Worm (Caenorhabditis elegans) whole organism, early embryonic: Measurements from ENCODE around the gene Y62H9A.16.

Source experiments
- B0310.2 ChIP-seq: sonication (generic microtip); optimal IDR thresholded peaks from 2 replicates; lab custom pipeline; 2016; ENCODE audit warnings: mild to moderate bottlenecking, missing genetic modification characterization, missing compliant biosample characterization
- F13C5.2 ChIP-seq: sonication (generic microtip); optimal IDR thresholded peaks from 2 replicates; lab custom pipeline; 2017; ENCODE audit warnings: mild to moderate bottlenecking, missing genetic modification characterization, inconsistent platforms, missing compliant biosample characterization
- aly-1 ChIP-seq: sonication (generic microtip); optimal IDR thresholded peaks from 2 replicates; lab custom pipeline; 2016; ENCODE audit warnings: missing genetic modification characterization, missing compliant biosample characterization
- ama-1 ChIP-seq: fragments of 150-350 bp; optimal IDR thresholded peaks from 2 replicates; lab custom pipeline; 2014
- ceh-13 ChIP-seq: fragments of 200-800 bp; sonication (Bioruptor generic); optimal IDR thresholded peaks from 2 replicates; lab custom pipeline; 2018; ENCODE audit warnings: mild to moderate bottlenecking, missing genetic modification characterization, missing compliant biosample characterization
- ceh-36 ChIP-seq: sonication (generic microtip); optimal IDR thresholded peaks from 2 replicates; lab custom pipeline; 2016; ENCODE audit warnings: missing genetic modification characterization, inconsistent platforms, missing compliant biosample characterization
- ets-7 ChIP-seq: sonication (generic microtip); optimal IDR thresholded peaks from 2 replicates; lab custom pipeline; 2016; ENCODE audit warnings: missing genotype, missing genetic modification characterization, missing compliant biosample characterization
- flt-1 ChIP-seq: fragments of 200-800 bp; sonication (Bioruptor generic); IDR thresholded peaks from 2 replicates; pipeline ENCODE4 v1.3.6; 2022; ENCODE audit warnings: missing genetic modification characterization, missing compliant biosample characterization
- hmbx-1 ChIP-seq: sonication (generic microtip); optimal IDR thresholded peaks from 2 replicates; lab custom pipeline; 2016; ENCODE audit warnings: mild to moderate bottlenecking, missing genetic modification characterization, missing compliant biosample characterization
- hmg-4 ChIP-seq: fragments of 200-800 bp; sonication (Bioruptor generic); optimal IDR thresholded peaks from 2 replicates; lab custom pipeline; 2018; ENCODE audit warnings: mild to moderate bottlenecking, missing genetic modification characterization, missing compliant biosample characterization
- hnd-1 ChIP-seq: sonication (generic microtip); optimal IDR thresholded peaks from 2 replicates; lab custom pipeline; 2016; ENCODE audit warnings: missing genetic modification characterization, missing compliant biosample characterization
- pes-1 ChIP-seq: fragments of 200-800 bp; sonication (Bioruptor generic); IDR thresholded peaks from 2 replicates; pipeline ENCODE4 v1.3.6; 2022; ENCODE audit warnings: missing genetic modification reagents, missing genetic modification characterization, missing compliant biosample characterization
- scrt-1 ChIP-seq: fragments of 200-800 bp; sonication (Bioruptor generic); IDR thresholded peaks from 2 replicates; pipeline ENCODE4 v1.3.6; 2022; ENCODE audit warnings: missing genetic modification characterization, missing compliant biosample characterization
- sea-1 ChIP-seq: fragments of 200-800 bp; sonication (Bioruptor generic); conservative IDR thresholded peaks from 2 replicates; pipeline ENCODE4 v1.3.6; 2022; ENCODE audit warnings: missing genetic modification characterization, missing compliant biosample characterization
- tbx-11 ChIP-seq: fragments of 200-800 bp; sonication (Bioruptor generic); IDR thresholded peaks from 2 replicates; pipeline ENCODE4 v1.3.6; 2022; ENCODE audit warnings: missing genetic modification characterization, missing compliant biosample characterization
- tbx-37 ChIP-seq: fragments of 200-800 bp; sonication (Bioruptor generic); conservative IDR thresholded peaks from 2 replicates; pipeline ENCODE4 v1.3.6; 2022; ENCODE audit warnings: missing genetic modification reagents, missing genetic modification characterization, missing compliant biosample characterization
- tra-4 ChIP-seq: sonication (generic microtip); optimal IDR thresholded peaks from 2 replicates; lab custom pipeline; 2017; ENCODE audit warnings: missing genetic modification characterization, missing compliant biosample characterization

The Y62H9A.16 gene

DNA sequence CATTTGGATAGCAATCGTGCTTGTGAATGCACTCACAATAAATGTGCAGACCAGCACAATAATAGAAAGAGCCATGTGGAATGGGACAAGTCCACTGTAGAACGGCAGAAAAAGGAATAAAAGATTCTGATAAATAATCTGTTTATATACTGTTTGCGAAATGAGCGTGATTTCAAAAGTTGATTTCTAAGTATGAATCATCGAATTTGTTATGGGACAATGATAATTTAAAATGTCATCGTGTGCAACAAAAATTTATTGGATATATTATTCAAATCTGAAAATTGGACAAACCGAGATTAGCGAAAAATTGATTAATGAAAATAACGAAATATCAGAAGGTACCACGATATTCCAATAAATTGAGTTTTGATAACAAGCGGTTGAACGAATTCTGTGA is 20.7 kb downstream of the Y62H9A.16 start, which contains the start of gene F55G7.5:
TSS of gene F55G7.5 (minus strand) at position 101 of the 400 bp plus-strand sequence.
- TF ChIP-seq hmg-4 (GFP tag; lab: Kevin White, UChicago), result no peak
- no peak for TF ChIP-seq aly-1
- no peak for TF ChIP-seq scrt-1 (GFP tag; lab: Robert Waterston, UW)
- no peak for TF ChIP-seq hnd-1 (tag; lab: Kevin White, UChicago)
- no peak for TF ChIP-seq tbx-37
- no peak for TF ChIP-seq tbx-11 (GFP tag; lab: Robert Waterston, UW)
- no peak for TF ChIP-seq B0310.2 (tag; lab: Kevin White, UChicago)
- no peak for TF ChIP-seq hmbx-1
- TF ChIP-seq flt-1 (GFP tag; lab: Robert Waterston, UW), result no peak
- no peak for TF ChIP-seq sea-1
- TF ChIP-seq ceh-36 (tag; lab: Kevin White, UChicago), result no peak
- TF ChIP-seq ets-7 (tag; lab: Kevin White, UChicago), result no peak
- TF ChIP-seq tra-4 (tag; lab: Kevin White, UChicago), result no peak
- TF ChIP-seq ceh-13, result no peak

ce11 chrX:11941951-11942350 is 23.9 kb downstream of the Y62H9A.16 start, which contains the start of gene F55G7.3:
TSS of gene F55G7.3 (minus strand) at chrX:11942051.
- TF ChIP-seq hmbx-1 (no peak), hmg-4 (GFP tag; lab: Kevin White, UChicago) (no peak), tra-4 (tag; lab: Kevin White, UChicago) (no peak), sea-1 (no peak), B0310.2 (tag; lab: Kevin White, UChicago) (no peak), ets-7 (tag; lab: Kevin White, UChicago) (no peak), F13C5.2 (tag; lab: Kevin White, UChicago) (no peak), tbx-37 (no peak), aly-1 (no peak)

DNA sequence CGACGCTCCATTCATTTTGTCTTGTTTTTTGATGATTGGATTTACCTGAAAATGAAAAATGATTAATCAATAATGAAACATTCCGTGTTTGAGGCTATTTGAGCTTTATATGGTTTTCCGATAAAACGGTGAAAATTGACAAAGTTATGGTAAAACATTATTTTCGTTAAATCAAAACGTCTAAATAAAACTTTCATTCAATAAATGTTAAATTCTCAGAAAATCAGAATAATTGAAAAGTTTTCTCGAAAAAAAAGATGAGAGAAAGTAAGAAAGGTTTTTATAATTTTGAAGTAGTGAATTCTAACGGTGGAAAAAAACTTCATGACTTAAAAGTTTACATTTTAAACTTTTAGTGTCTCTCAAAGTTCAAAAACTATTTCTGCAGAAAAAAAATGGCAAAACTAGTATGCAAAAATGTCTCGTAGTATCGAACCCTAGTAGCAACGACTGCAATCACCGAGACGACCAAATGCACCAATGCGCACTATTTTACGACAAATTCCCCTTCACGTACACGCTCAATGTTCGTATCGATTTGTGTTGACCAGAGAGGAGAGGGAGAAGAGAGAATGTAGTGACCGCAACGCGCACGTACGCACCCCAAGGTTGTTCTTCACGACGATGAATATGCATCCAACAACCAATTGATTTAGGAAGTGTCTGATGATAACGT is 28.8 kb downstream of the Y62H9A.16 start, which contains the start of gene nfya-1:
TSS of gene nfya-1 (minus strand) at position 51 of the 676 bp plus-strand sequence.
- TF ChIP-seq B0310.2 (tag; lab: Kevin White, UChicago), result no peak
- TF ChIP-seq hmg-4 (GFP tag; lab: Kevin White, UChicago), result no peak
- peak; percentile 9 for TF ChIP-seq F13C5.2 (tag; lab: Kevin White, UChicago)

DNA sequence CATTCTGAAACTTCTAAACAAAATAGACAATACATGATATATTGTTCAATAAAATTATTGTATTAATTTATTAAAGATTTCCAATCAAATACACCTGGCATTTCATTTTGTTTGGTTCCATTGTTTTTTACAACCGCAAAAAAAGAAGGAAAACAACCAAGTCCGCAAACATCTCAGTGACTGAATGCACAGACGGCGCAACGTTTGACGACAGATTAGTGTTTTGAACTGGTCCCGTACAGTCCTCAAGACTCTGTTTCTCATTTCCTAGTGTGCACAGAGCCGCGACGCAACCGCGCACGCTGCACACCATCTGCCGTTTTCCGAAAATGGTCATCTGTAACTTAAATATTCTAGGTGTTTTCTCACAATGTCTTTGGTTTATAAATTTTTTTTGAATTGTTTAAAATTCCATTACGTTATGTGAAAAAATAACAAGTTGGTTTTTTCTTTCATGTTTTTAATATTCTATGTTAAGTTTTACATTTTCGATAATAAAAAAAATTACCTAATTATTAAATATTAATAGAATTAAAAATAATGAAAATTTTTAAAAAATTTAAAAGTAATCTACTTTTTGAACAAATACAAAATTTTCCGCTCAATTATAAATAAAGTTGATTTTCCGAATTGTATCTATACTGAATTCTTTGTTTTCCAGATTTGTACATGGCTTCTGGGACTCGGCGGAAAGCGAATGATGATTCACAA is 30.2 kb downstream of the Y62H9A.16 start, which contains the start of gene lsd-1:
TSS of gene lsd-1 (plus strand) at position 661 of the 711 bp plus-strand sequence.
- no peak for TF ChIP-seq hmbx-1
- peak; percentile 7 for TF ChIP-seq hmg-4 (GFP tag; lab: Kevin White, UChicago)
- no peak for TF ChIP-seq F13C5.2 (tag; lab: Kevin White, UChicago)

- TF ChIP-seq tra-4 (tag; lab: Kevin White, UChicago) (no peak), aly-1 (no peak)
These were observed 34.0 kb downstream of the Y62H9A.16 start for ce11 chrX:11952129-11952528.

DNA sequence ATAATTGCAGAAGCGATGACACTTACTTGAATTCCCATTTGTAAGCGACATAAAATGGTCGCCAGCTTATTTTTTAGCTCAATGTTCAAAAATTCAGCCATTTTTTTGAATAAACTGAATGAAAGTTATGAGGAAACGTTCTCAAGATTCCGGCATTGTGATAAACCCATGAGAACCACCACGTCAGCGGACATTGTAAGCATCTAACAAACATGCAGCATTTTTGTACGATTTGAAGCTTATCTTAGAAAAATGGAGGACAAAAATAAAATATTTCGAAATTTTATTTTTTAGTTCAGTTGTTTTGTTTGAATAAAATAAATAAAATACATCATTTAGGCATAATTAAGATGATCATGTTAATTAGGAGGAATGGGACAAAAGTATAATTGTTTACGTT is 35.1 kb downstream of the Y62H9A.16 start, which contains the start of gene T08D10.4:
TSS of gene T08D10.4 (minus strand) at position 101 of the 400 bp plus-strand sequence.
- TF ChIP-seq ama-1 (lab: Kevin White, UChicago), result no peak
- TF ChIP-seq ceh-13, result no peak
- no peak for TF ChIP-seq ceh-36 (tag; lab: Kevin White, UChicago)
- TF ChIP-seq hmbx-1, result no peak
- TF ChIP-seq scrt-1 (GFP tag; lab: Robert Waterston, UW), result no peak

ce11 chrX:11955125-11955524 is 37.0 kb downstream of the Y62H9A.16 start, which contains the start of gene T08D10.3:
TSS of gene T08D10.3 (plus strand) at chrX:11955425.
- no peak for TF ChIP-seq flt-1 (GFP tag; lab: Robert Waterston, UW)
- TF ChIP-seq pes-1, result no peak
- no peak for TF ChIP-seq tra-4 (tag; lab: Kevin White, UChicago)
- TF ChIP-seq B0310.2 (tag; lab: Kevin White, UChicago), result no peak
- no peak for TF ChIP-seq tbx-11 (GFP tag; lab: Robert Waterston, UW)
- TF ChIP-seq F13C5.2 (tag; lab: Kevin White, UChicago), result no peak
- TF ChIP-seq scrt-1 (GFP tag; lab: Robert Waterston, UW), result no peak
- no peak for TF ChIP-seq aly-1
- TF ChIP-seq hmg-4 (GFP tag; lab: Kevin White, UChicago), result no peak
- TF ChIP-seq ama-1 (lab: Kevin White, UChicago), result no peak

DNA sequence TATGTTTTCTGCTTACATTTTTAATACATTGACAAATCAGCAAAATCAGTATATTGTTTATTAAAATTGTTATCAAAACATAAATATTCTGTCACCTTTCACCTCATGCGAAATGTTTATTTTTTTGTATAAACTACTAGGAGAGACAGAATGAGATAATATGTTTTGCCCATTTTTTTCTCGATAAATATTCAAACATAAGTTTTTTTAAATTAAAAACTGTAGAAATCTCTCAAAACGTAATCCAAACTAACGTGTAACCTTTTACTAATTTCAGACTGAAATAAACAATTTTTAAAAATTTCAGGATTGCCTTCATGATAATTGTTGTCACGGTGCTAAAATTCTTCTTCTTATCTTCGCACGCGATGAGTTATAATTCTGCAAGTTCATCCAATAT is 39.2 kb downstream of the Y62H9A.16 start, which contains the start of gene T08D10.5:
TSS of gene T08D10.5 (plus strand) at position 301 of the 400 bp plus-strand sequence.
- TF ChIP-seq flt-1 (GFP tag; lab: Robert Waterston, UW) (no peak), ama-1 (lab: Kevin White, UChicago) (no peak), tra-4 (tag; lab: Kevin White, UChicago) (no peak), tbx-37 (no peak), hmg-4 (GFP tag; lab: Kevin White, UChicago) (no peak), ceh-13 (no peak), hmbx-1 (no peak), pes-1 (no peak), scrt-1 (GFP tag; lab: Robert Waterston, UW) (no peak)
